Fruit fly (Drosophila melanogaster): Measurements from ENCODE around the gene CG7443.

DNA sequence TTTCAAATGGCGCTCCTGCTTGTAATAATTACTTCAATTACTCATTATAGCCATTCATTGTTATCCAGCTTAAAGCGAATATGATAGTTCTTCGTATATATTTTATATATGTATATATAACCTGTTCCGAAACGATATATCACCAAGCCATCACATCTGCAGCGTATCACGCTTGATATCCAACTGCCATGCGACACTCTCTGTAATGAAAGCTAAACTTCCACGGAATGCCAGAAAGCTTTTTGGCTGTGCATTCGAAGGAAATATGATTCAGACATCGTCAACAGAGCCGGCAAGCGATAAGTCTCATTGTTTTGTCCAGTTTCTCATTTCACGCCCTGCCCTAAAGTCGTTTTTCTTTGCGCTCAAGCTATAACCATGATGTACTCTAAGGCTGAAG lies 33.9 kb downstream of the CG7443 start:
- TF ChIP-seq CG10654 (GFP tag; optimal IDR thresholded peaks at IDR 0.05) (no peak), CG31224 (GFP tag; IDR thresholded peaks at IDR 0.05) (no peak), Hmr (GFP tag; optimal IDR thresholded peaks at IDR 0.05) (no peak), CG18619 (GFP tag; optimal IDR thresholded peaks at IDR 0.05) (no peak), CG4328 (GFP tag; optimal IDR thresholded peaks at IDR 0.05) (no peak), Dref (GFP tag; IDR thresholded peaks at IDR 0.05) (no peak), CG12219 (GFP tag; optimal IDR thresholded peaks at IDR 0.05) (no peak), pho (GFP tag; optimal IDR thresholded peaks at IDR 0.05) (no peak), CG8290 (GFP tag; optimal IDR thresholded peaks at IDR 0.05) (no peak), CG8290 (tag; optimal IDR thresholded peaks at IDR 0.05) (no peak)
